Worm (Caenorhabditis elegans): ENCODE data around the gene K09F6.9.

DNA sequence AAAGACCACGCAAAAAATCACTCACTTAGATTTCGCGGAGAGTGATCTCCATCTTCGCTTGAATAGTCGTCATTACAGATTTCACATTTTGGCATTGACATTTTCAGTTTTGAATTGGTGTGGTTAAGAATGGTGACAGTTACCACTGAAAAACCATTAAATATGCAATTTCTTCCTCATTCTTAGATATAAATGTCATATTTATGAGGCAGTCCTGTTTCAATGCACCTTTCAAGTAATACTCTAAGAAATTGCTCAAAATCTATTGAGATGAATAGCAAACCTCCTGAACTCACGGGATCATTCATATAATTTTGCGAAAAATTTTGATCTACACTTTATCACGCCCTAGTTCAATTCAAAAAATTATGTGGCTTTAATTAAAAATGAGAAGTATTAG, 9.5 kb upstream of the K09F6.9 start, which contains the start of gene K09F6.7:
- TF ChIP-seq F13H6.1 (tag; optimal IDR thresholded peaks at IDR 0.05): no peak
- TF ChIP-seq nhr-237 (tag; optimal IDR thresholded peaks at IDR 0.05): no peak
- no peak for TF ChIP-seq ama-1 (optimal IDR thresholded peaks at IDR 0.05)
- no peak for TF ChIP-seq peb-1 (tag; optimal IDR thresholded peaks at IDR 0.05)
- no peak for TF ChIP-seq nhr-11 (tag; optimal IDR thresholded peaks at IDR 0.05)
- no peak for TF ChIP-seq ztf-11 (tag; optimal IDR thresholded peaks at IDR 0.05)
- no peak for TF ChIP-seq egl-27 (tag; optimal IDR thresholded peaks at IDR 0.05)
- TF ChIP-seq nhr-23 (tag; optimal IDR thresholded peaks at IDR 0.05): no peak
- TF ChIP-seq nhr-12 (tag; optimal IDR thresholded peaks at IDR 0.05): no peak
- no peak for TF ChIP-seq ceh-16 (tag; optimal IDR thresholded peaks at IDR 0.05)
- no peak for TF ChIP-seq lin-13 (GFP tag; optimal IDR thresholded peaks at IDR 0.05)
- no peak for TF ChIP-seq nhr-77 (tag; optimal IDR thresholded peaks at IDR 0.05)
- no peak for TF ChIP-seq ZK546.5 (tag; optimal IDR thresholded peaks at IDR 0.05)
